Fruit fly (Drosophila melanogaster) whole organism, wandering third instar larva: Measurements from ENCODE around the gene CG8236.
A peak's percentile ranks its signal among the peaks of the same experiment; 100 is the strongest.

Experiments used
- CG32264 ChIP-seq: fragments of 200-800 bp; sonication (Bioruptor generic); optimal IDR thresholded peaks from 2 replicates; lab custom pipeline; 2016; ENCODE audit warnings: missing biosample characterization, missing genetic modification characterization
- CG9705 ChIP-seq: fragments of 200-800 bp; sonication (Bioruptor generic); optimal IDR thresholded peaks from 2 replicates; lab custom pipeline; 2018; ENCODE audit warnings: missing biosample characterization, mild to moderate bottlenecking, missing genetic modification characterization
- CrebA ChIP-seq: fragments of 200-800 bp; sonication (Bioruptor generic); optimal IDR thresholded peaks from 2 replicates; lab custom pipeline; 2016; ENCODE audit warnings: missing biosample characterization, mild to moderate bottlenecking, missing genetic modification characterization, borderline replicate concordance
- Dfd ChIP-seq: fragments of >200 bp; optimal IDR thresholded peaks from 2 replicates; lab custom pipeline; 2017; ENCODE audit warnings: missing biosample characterization, missing genetic modification characterization
- Dif ChIP-seq: fragments of 200-275, 200-300 bp; sonication (Bioruptor generic); optimal IDR thresholded peaks from 2 replicates; lab custom pipeline; 2018; ENCODE audit warnings: missing biosample characterization, missing genetic modification characterization; ENCODE audit not compliant: partially characterized antibody
- GATAd ChIP-seq: sonication (Bioruptor generic); optimal IDR thresholded peaks from 2 replicates; lab custom pipeline; 2016; ENCODE audit warnings: missing biosample characterization, missing genetic modification characterization
- HLH106 ChIP-seq: fragments of 200-800 bp; optimal IDR thresholded peaks from 3 replicates; lab custom pipeline; 2019; ENCODE audit warnings: missing biosample characterization, mild to moderate bottlenecking, missing genetic modification characterization, moderate library complexity
- Hnf4 ChIP-seq: fragments of 200-800 bp; sonication (Bioruptor generic); optimal IDR thresholded peaks from 2 replicates; lab custom pipeline; 2016; ENCODE audit warnings: missing biosample characterization, mild to moderate bottlenecking, missing genetic modification characterization
- Hr78 ChIP-seq: fragments of >200 bp; optimal IDR thresholded peaks from 2 replicates; lab custom pipeline; 2017; ENCODE audit warnings: missing biosample characterization, missing genetic modification characterization
- Hr83 ChIP-seq: fragments of 200-300 bp; sonication (Bioruptor generic); optimal IDR thresholded peaks from 2 replicates; lab custom pipeline; 2016; ENCODE audit warnings: missing biosample characterization, mild to moderate bottlenecking, missing genetic modification characterization, moderate library complexity; ENCODE audit not compliant: poor library complexity, severe bottlenecking
- Jra ChIP-seq: sonication (Bioruptor generic); optimal IDR thresholded peaks from 2 replicates; lab custom pipeline; 2016; ENCODE audit warnings: missing biosample characterization, missing genetic modification characterization
- Mio ChIP-seq: sonication (Bioruptor generic); optimal IDR thresholded peaks from 2 replicates; lab custom pipeline; 2016; ENCODE audit warnings: missing biosample characterization, missing genetic modification characterization
- Myc ChIP-seq: fragments of >200 bp; optimal IDR thresholded peaks from 2 replicates; lab custom pipeline; 2017
- N ChIP-seq: fragments of >200 bp; optimal IDR thresholded peaks from 2 replicates; lab custom pipeline; 2018; ENCODE audit warnings: missing biosample characterization, missing external identifiers, missing genetic modification characterization
- OdsH ChIP-seq: fragments of 200-800 bp; sonication (Bioruptor generic); optimal IDR thresholded peaks from 2 replicates; lab custom pipeline; 2016; ENCODE audit warnings: missing biosample characterization, mild to moderate bottlenecking, missing genetic modification characterization
- Rel ChIP-seq, 2 experiments: fragments of 200-800 bp; sonication (Bioruptor generic) in 1 of 2; optimal IDR thresholded peaks; 2 replicates in 1 of 2; 3 replicates in 1 of 2; lab custom pipeline; 2016 to 2019; ENCODE audit warnings: mild to moderate bottlenecking in 2 of 2, missing biosample characterization in 2 of 2, missing genetic modification characterization in 2 of 2, moderate library complexity in 1 of 2
- Sp1 ChIP-seq: fragments of 200-800 bp; sonication (Bioruptor generic); optimal IDR thresholded peaks from 3 replicates; lab custom pipeline; 2019; ENCODE audit warnings: missing biosample characterization, mild to moderate bottlenecking, missing genetic modification characterization, moderate library complexity
- Vsx2 ChIP-seq: fragments of 200-300, 225-300 bp; sonication (Bioruptor generic); optimal IDR thresholded peaks from 2 replicates; lab custom pipeline; 2018; ENCODE audit warnings: missing biosample characterization, missing genetic modification characterization; ENCODE audit not compliant: partially characterized antibody
- brk ChIP-seq: fragments of 200-800 bp; sonication (Bioruptor generic); optimal IDR thresholded peaks from 2 replicates; lab custom pipeline; 2016; ENCODE audit warnings: missing biosample characterization, mild to moderate bottlenecking, missing genetic modification characterization
- dl ChIP-seq, 2 experiments: fragments of 175-275, 200-275 bp in 1 of 2; fragments of 200-275 bp in 1 of 2; sonication (Bioruptor generic); optimal IDR thresholded peaks; lab custom pipeline; 2018; ENCODE audit warnings: mild to moderate bottlenecking in 2 of 2, missing biosample characterization in 2 of 2, missing genetic modification characterization in 2 of 2, moderate library complexity in 2 of 2; ENCODE audit not compliant: partially characterized antibody in 2 of 2, insufficient read depth in 1 of 2
- dmrt93B ChIP-seq: fragments of 200-800 bp; sonication (Bioruptor generic); optimal IDR thresholded peaks from 2 replicates; lab custom pipeline; 2018; ENCODE audit warnings: missing biosample characterization, mild to moderate bottlenecking, missing genetic modification characterization
- ey ChIP-seq: fragments of 200-800 bp; sonication (Bioruptor generic); optimal IDR thresholded peaks from 2 replicates; lab custom pipeline; 2016; ENCODE audit warnings: missing biosample characterization, missing genetic modification characterization
- foxo ChIP-seq, 2 experiments: fragments of 200-800 bp; sonication (Bioruptor generic); optimal IDR thresholded peaks; 2 replicates in 1 of 2; 3 replicates in 1 of 2; lab custom pipeline; 2016 to 2017; ENCODE audit warnings: missing biosample characterization in 2 of 2, missing genetic modification characterization in 2 of 2
- fru ChIP-seq: fragments of 200-800 bp; sonication (Bioruptor generic); optimal IDR thresholded peaks from 3 replicates; lab custom pipeline; 2016; ENCODE audit warnings: missing biosample characterization, mild to moderate bottlenecking, missing genetic modification characterization
- h ChIP-seq: fragments of 200-800 bp; sonication (Bioruptor generic); optimal IDR thresholded peaks from 3 replicates; lab custom pipeline; 2016; ENCODE audit warnings: missing biosample characterization, mild to moderate bottlenecking, missing genetic modification characterization
- jim ChIP-seq: fragments of 175-275, 200-325 bp; sonication (Bioruptor generic); optimal IDR thresholded peaks from 2 replicates; lab custom pipeline; 2016; ENCODE audit warnings: missing biosample characterization, mild to moderate bottlenecking, missing genetic modification characterization
- lola ChIP-seq: fragments of >200 bp; optimal IDR thresholded peaks from 2 replicates; lab custom pipeline; 2017; ENCODE audit warnings: missing biosample characterization, missing genetic modification characterization
- pan ChIP-seq: fragments of >200 bp; optimal IDR thresholded peaks from 2 replicates; lab custom pipeline; 2017
- rgr ChIP-seq: fragments of 200-800 bp; sonication (Bioruptor generic); optimal IDR thresholded peaks from 3 replicates; lab custom pipeline; 2016; ENCODE audit warnings: missing biosample characterization, mild to moderate bottlenecking, missing genetic modification characterization
- sage ChIP-seq: fragments of 200-800 bp; sonication (Bioruptor generic); optimal IDR thresholded peaks from 2 replicates; lab custom pipeline; 2016; ENCODE audit warnings: missing biosample characterization, mild to moderate bottlenecking, missing genetic modification characterization
- tai ChIP-seq: sonication (Bioruptor generic); optimal IDR thresholded peaks from 2 replicates; lab custom pipeline; 2016; ENCODE audit warnings: missing biosample characterization, missing genetic modification characterization
- usp ChIP-seq: fragments of >200 bp; optimal IDR thresholded peaks from 2 replicates; lab custom pipeline; 2017; ENCODE audit warnings: missing biosample characterization, missing genetic modification characterization
- woc ChIP-seq: sonication (Bioruptor generic); optimal IDR thresholded peaks from 2 replicates; lab custom pipeline; 2016; ENCODE audit warnings: missing biosample characterization, mild to moderate bottlenecking, missing genetic modification characterization

The CG8236 gene

dm6 chr3R:8805388-8805852 lies 36.2 kb downstream of the CG8236 start, which contains the start of gene CG9839:
Gene CG9839 (minus strand): TSS chr3R:8805802.
- no peak for TF ChIP-seq dl (GFP tag; optimal IDR thresholded peaks at IDR 0.05; lab: Kevin White, UChicago; ENCODE audit: insufficient read depth in 1 of 2, partially characterized antibody in 2 of 2)
- no peak for TF ChIP-seq tai (GFP tag; lab: Kevin White, UChicago)
- TF ChIP-seq brk (GFP tag; lab: Kevin White, UChicago), result no peak
- no peak for TF ChIP-seq Jra (GFP tag; lab: Kevin White, UChicago)
- TF ChIP-seq Hr78, result no peak
- TF ChIP-seq ey, result no peak
- TF ChIP-seq, all 38 proteins: peak for 0

- TF ChIP-seq Hnf4 (GFP tag; lab: Kevin White, UChicago), result no peak
- peak; percentile 9 for TF ChIP-seq Myc (lab: Kevin White, UChicago)
Measured at dm6 chr3R:8806104-8806503, 36.9 kb downstream of the CG8236 start, which contains the start of gene hng2. Gene hng2 (plus strand): TSS chr3R:8806322.

DNA sequence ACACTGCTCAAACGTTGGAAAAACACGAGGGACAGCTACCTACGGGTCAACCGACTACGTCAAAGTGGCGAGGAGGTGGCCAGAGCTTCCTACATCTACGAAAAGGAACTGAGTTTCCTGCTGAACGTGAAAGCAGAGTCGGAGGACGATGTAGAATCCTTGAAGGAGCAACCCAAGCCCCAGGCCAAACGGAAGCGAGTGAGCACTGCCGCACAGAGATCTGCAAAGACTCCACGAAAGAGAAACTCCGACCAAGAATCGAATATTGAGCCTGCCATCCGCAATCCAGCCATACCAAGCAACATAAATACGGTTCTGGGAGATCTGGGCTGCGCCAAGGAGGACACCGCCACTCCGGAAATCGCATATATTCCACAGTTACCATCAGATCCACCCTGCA lies 37.4 kb downstream of the CG8236 start:
- TF ChIP-seq foxo (GFP tag; optimal IDR thresholded peaks at IDR 0.05; lab: Kevin White, UChicago), result no peak
- no peak for TF ChIP-seq brk (GFP tag; lab: Kevin White, UChicago)
- no peak for TF ChIP-seq Hr78
- no peak for TF ChIP-seq woc
- no peak for TF ChIP-seq jim
- TF ChIP-seq rgr (GFP tag; lab: Kevin White, UChicago), result no peak
- TF ChIP-seq Vsx2 (GFP tag; lab: Kevin White, UChicago), result no peak
- TF ChIP-seq Mio (GFP tag; lab: Kevin White, UChicago), result no peak
- no peak for TF ChIP-seq dmrt93B (GFP tag; lab: Kevin White, UChicago)
- TF ChIP-seq Hr83 (GFP tag; lab: Kevin White, UChicago), result no peak
- no peak for TF ChIP-seq Sp1 (GFP tag; lab: Kevin White, UChicago)
- TF ChIP-seq lola, result no peak
- TF ChIP-seq pan (lab: Kevin White, UChicago), result no peak
- TF ChIP-seq, all 38 proteins: peak for 0

DNA sequence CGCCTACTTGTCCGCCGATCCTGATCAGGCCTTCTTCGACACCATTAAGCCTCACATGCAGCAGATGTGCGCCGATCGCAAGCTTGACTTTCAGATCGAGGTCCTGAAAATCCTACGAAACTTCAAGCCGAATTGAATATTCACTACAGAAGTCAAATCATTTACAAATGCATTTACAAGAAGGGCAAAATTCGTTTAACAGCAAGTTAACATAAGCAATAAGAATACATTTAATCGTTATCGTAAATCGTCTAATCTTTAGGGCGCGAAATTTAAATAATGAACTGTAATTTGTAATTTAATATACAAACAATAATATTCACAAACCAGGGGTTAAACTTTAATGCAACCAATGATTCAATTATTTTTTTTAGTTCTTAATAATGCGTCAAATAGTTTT lies 37.9 kb downstream of the CG8236 start:
- no peak for TF ChIP-seq lola
- TF ChIP-seq Mio (GFP tag; lab: Kevin White, UChicago), result no peak
- TF ChIP-seq rgr (GFP tag; lab: Kevin White, UChicago), result no peak
- TF ChIP-seq foxo (GFP tag; optimal IDR thresholded peaks at IDR 0.05; lab: Kevin White, UChicago), result no peak
- no peak for TF ChIP-seq ey
- TF ChIP-seq usp (GFP tag; lab: Kevin White, UChicago), result no peak
- no peak for TF ChIP-seq Dif (GFP tag; lab: Kevin White, UChicago)
- no peak for TF ChIP-seq brk (GFP tag; lab: Kevin White, UChicago)
- TF ChIP-seq Hr78, result no peak
- TF ChIP-seq CG32264 (GFP tag; lab: Kevin White, UChicago), result no peak
- no peak for TF ChIP-seq woc
- no peak for TF ChIP-seq OdsH (GFP tag; lab: Kevin White, UChicago)
- no peak for TF ChIP-seq Myc (lab: Kevin White, UChicago)
- TF ChIP-seq sage (GFP tag; lab: Kevin White, UChicago), result no peak
- TF ChIP-seq CrebA, result no peak
- TF ChIP-seq N (GFP tag; lab: Kevin White, UChicago), result no peak
- no peak for TF ChIP-seq CG9705 (GFP tag; lab: Kevin White, UChicago)
- TF ChIP-seq jim, result no peak

dm6 chr3R:8807831-8808517 lies 38.8 kb downstream of the CG8236 start:
- TF ChIP-seq Rel (GFP tag; optimal IDR thresholded peaks at IDR 0.05; lab: Kevin White, UChicago) (no peak), Rel (tag; optimal IDR thresholded peaks at IDR 0.05; lab: Kevin White, UChicago) (peak; percentile 87), HLH106 (no peak), GATAd (GFP tag; lab: Kevin White, UChicago) (no peak), CG32264 (GFP tag; lab: Kevin White, UChicago) (no peak), Myc (lab: Kevin White, UChicago) (no peak), Hnf4 (GFP tag; lab: Kevin White, UChicago) (peak; percentile 11), tai (GFP tag; lab: Kevin White, UChicago) (no peak), fru (GFP tag; lab: Kevin White, UChicago) (no peak), Dif (GFP tag; lab: Kevin White, UChicago) (peak; percentile 66), woc (peak; percentile 46), CrebA (no peak), Sp1 (GFP tag; lab: Kevin White, UChicago) (no peak), OdsH (GFP tag; lab: Kevin White, UChicago) (no peak), brk (GFP tag; lab: Kevin White, UChicago) (peak; percentile 5), pan (lab: Kevin White, UChicago) (no peak), Dfd (GFP tag; lab: Kevin White, UChicago) (no peak), h (no peak), ey (peak; percentile 26), Vsx2 (GFP tag; lab: Kevin White, UChicago) (no peak)
